Fruit fly (Drosophila melanogaster) whole organism, embryonic: Measurements from ENCODE around the gene osi.

Source experiments
- Adf1 ChIP-seq: fragments of 200-800 bp; sonication (Bioruptor generic); IDR thresholded peaks from 2 replicates; pipeline ENCODE4 v1.3.6; 2022; ENCODE audit warnings: missing biosample characterization, missing genetic modification characterization
- C15 ChIP-seq: fragments of 200-800 bp; sonication (Bioruptor generic); IDR thresholded peaks from 3 replicates; pipeline ENCODE4 v1.3.6; 2022; ENCODE audit warnings: missing biosample characterization, missing genetic modification characterization
- CG10543 ChIP-seq: fragments of 200-800 bp; sonication (Bioruptor generic); optimal IDR thresholded peaks from 3 replicates; lab custom pipeline; 2017; ENCODE audit warnings: missing biosample characterization, mild to moderate bottlenecking, missing genetic modification characterization, moderate library complexity
- CG11504 ChIP-seq: fragments of 200-800 bp; sonication (Bioruptor generic); optimal IDR thresholded peaks from 3 replicates; lab custom pipeline; 2019; ENCODE audit warnings: missing biosample characterization, mild to moderate bottlenecking, missing genetic modification characterization, moderate library complexity
- CG11695 ChIP-seq: fragments of 200-800 bp; sonication (Bioruptor generic); IDR thresholded peaks from 3 replicates; pipeline ENCODE4 v1.3.6; 2022; ENCODE audit warnings: missing biosample characterization, missing genetic modification characterization
- CG12104 ChIP-seq: fragments of 200-800 bp; sonication (Bioruptor generic); optimal IDR thresholded peaks from 3 replicates; lab custom pipeline; 2016; ENCODE audit warnings: missing biosample characterization, missing genetic modification characterization
- CG17359 ChIP-seq: fragments of 200-800 bp; sonication (Bioruptor generic); optimal IDR thresholded peaks from 3 replicates; lab custom pipeline; 2018; ENCODE audit warnings: missing biosample characterization, mild to moderate bottlenecking, missing genetic modification characterization, moderate library complexity
- CG17361 ChIP-seq: fragments of 200-800 bp; sonication (Bioruptor generic); IDR thresholded peaks from 3 replicates; pipeline ENCODE4 v1.3.6; 2022; ENCODE audit warnings: missing biosample characterization, missing genetic modification characterization
- CG2712 ChIP-seq: fragments of 200-800 bp; optimal IDR thresholded peaks from 3 replicates; lab custom pipeline; 2019; ENCODE audit warnings: missing biosample characterization, mild to moderate bottlenecking, missing genetic modification characterization, moderate library complexity
- CG31224 ChIP-seq: fragments of 200-800 bp; sonication (Bioruptor generic); IDR thresholded peaks from 2 replicates; pipeline ENCODE4 v1.3.6; 2022; ENCODE audit warnings: missing biosample characterization, missing genetic modification characterization
- CG33213 ChIP-seq: fragments of 200-800 bp; sonication (Bioruptor generic); optimal IDR thresholded peaks from 3 replicates; lab custom pipeline; 2016; ENCODE audit warnings: missing biosample characterization, missing genetic modification characterization
- CG4707 ChIP-seq: fragments of 200-800 bp; sonication (Bioruptor generic); optimal IDR thresholded peaks from 2 replicates; lab custom pipeline; 2018; ENCODE audit warnings: missing biosample characterization, mild to moderate bottlenecking, missing genetic modification characterization, moderate library complexity
- CG5180 ChIP-seq: fragments of 200-800 bp; sonication (Bioruptor generic); optimal IDR thresholded peaks from 3 replicates; lab custom pipeline; 2017; ENCODE audit warnings: missing biosample characterization, missing genetic modification characterization, mild to moderate bottlenecking, moderate library complexity, missing genetic modification reagents
- CG5953 ChIP-seq: fragments of 200-800 bp; sonication (Bioruptor generic); IDR thresholded peaks from 2 replicates; pipeline ENCODE4 v1.3.6; 2022; ENCODE audit warnings: missing biosample characterization, missing genetic modification characterization
- CG9817 ChIP-seq: fragments of 200-800 bp; sonication (Bioruptor generic); optimal IDR thresholded peaks from 2 replicates; lab custom pipeline; 2018; ENCODE audit warnings: missing biosample characterization, mild to moderate bottlenecking, missing genetic modification characterization, moderate library complexity
- Dbx ChIP-seq: fragments of 200-800 bp; sonication (Bioruptor generic); IDR thresholded peaks from 3 replicates; pipeline ENCODE4 v1.3.6; 2022; ENCODE audit warnings: missing biosample characterization, missing genetic modification characterization
- Doc2 ChIP-seq: fragments of 200-800 bp; sonication (Bioruptor generic); IDR thresholded peaks from 2 replicates; pipeline ENCODE4 v1.3.6; 2022; ENCODE audit warnings: missing biosample characterization, missing genetic modification characterization
- Ets65A ChIP-seq: fragments of 200-800 bp; sonication (Bioruptor generic); peaks from one replicate; lab custom pipeline; 2016; ENCODE audit warnings: missing biosample characterization, missing genetic modification characterization
- Hr39 ChIP-seq: fragments of >200 bp; optimal IDR thresholded peaks from 2 replicates; lab custom pipeline; 2017
- Hr51 ChIP-seq, 2 experiments: fragments of 200-800 bp; sonication (Bioruptor generic); optimal IDR thresholded peaks; 2 replicates in 1 of 2; 3 replicates in 1 of 2; lab custom pipeline; 2016 to 2018; ENCODE audit warnings: missing biosample characterization in 2 of 2, missing genetic modification characterization in 2 of 2, mild to moderate bottlenecking in 1 of 2, moderate library complexity in 1 of 2
- Med ChIP-seq: fragments of 200-800 bp; sonication (Bioruptor generic); peaks from one replicate; lab custom pipeline; 2016; ENCODE audit warnings: missing biosample characterization, missing genetic modification characterization, mild to moderate bottlenecking, inconsistent platforms, moderate library complexity
- Optix ChIP-seq: fragments of 200-800 bp; sonication (Bioruptor generic); IDR thresholded peaks from 3 replicates; pipeline ENCODE4 v1.3.6; 2022; ENCODE audit warnings: missing biosample characterization, missing genetic modification characterization
- Sin3A ChIP-seq: fragments of >200 bp; optimal IDR thresholded peaks from 2 replicates; lab custom pipeline; 2018
- Sox102F ChIP-seq: fragments of 200-800 bp; sonication (Bioruptor generic); optimal IDR thresholded peaks from 2 replicates; lab custom pipeline; 2018; ENCODE audit warnings: missing biosample characterization, mild to moderate bottlenecking, missing genetic modification characterization, moderate library complexity
- Usf ChIP-seq: fragments of 200-800 bp; sonication (Bioruptor generic); optimal IDR thresholded peaks from 2 replicates; lab custom pipeline; 2017; ENCODE audit warnings: missing genotype, missing biosample characterization, missing genetic modification characterization
- bowl ChIP-seq: fragments of 200-800 bp; sonication (Bioruptor generic); IDR thresholded peaks from 2 replicates; pipeline ENCODE4 v1.3.6; 2022; ENCODE audit warnings: missing biosample characterization, missing genetic modification characterization
- cato ChIP-seq: fragments of 200-800 bp; sonication (Bioruptor generic); optimal IDR thresholded peaks from 2 replicates; lab custom pipeline; 2016; ENCODE audit warnings: missing biosample characterization, missing genetic modification characterization, borderline replicate concordance
- chinmo ChIP-seq: fragments of 200-800 bp; sonication (Bioruptor generic); IDR thresholded peaks from 4 replicates; pipeline ENCODE4 v1.3.6; 2022; ENCODE audit warnings: missing biosample characterization, missing genetic modification characterization; ENCODE audit not compliant: partially characterized antibody
- chm ChIP-seq: fragments of 200-800 bp; sonication (Bioruptor generic); IDR thresholded peaks from 2 replicates; pipeline ENCODE4 v1.3.6; 2022; ENCODE audit warnings: missing biosample characterization, missing genetic modification characterization
- en ChIP-seq: fragments of 200-800 bp; sonication (Bioruptor generic); optimal IDR thresholded peaks from 2 replicates; lab custom pipeline; 2016; ENCODE audit warnings: missing biosample characterization, missing genetic modification characterization
- gcm ChIP-seq: fragments of 200-800 bp; sonication (Bioruptor generic); optimal IDR thresholded peaks from 2 replicates; lab custom pipeline; 2019; ENCODE audit warnings: missing biosample characterization, mild to moderate bottlenecking, missing genetic modification characterization, moderate library complexity
- hb ChIP-seq: fragments of 200-800 bp; sonication (Bioruptor generic); IDR thresholded peaks from 3 replicates; pipeline ENCODE4 v1.3.6; 2022; ENCODE audit warnings: missing biosample characterization, missing genetic modification characterization; ENCODE audit not compliant: partially characterized antibody
- mam ChIP-seq: fragments of 200-800 bp; sonication (Bioruptor generic); optimal IDR thresholded peaks from 3 replicates; lab custom pipeline; 2016; ENCODE audit warnings: missing biosample characterization, missing genetic modification characterization
- nerfin-2 ChIP-seq: fragments of 200-800 bp; sonication (Bioruptor generic); IDR thresholded peaks from 2 replicates; pipeline ENCODE4 v1.3.6; 2022; ENCODE audit warnings: missing biosample characterization, missing genetic modification characterization; ENCODE audit not compliant: partially characterized antibody
- org-1 ChIP-seq: fragments of 200-800 bp; sonication (Bioruptor generic); optimal IDR thresholded peaks from 2 replicates; lab custom pipeline; 2017; ENCODE audit warnings: missing biosample characterization, missing genetic modification characterization
- pan ChIP-seq, 4 experiments: fragments of >200 bp in 3 of 4; fragments of 200-800 bp in 1 of 4; sonication (Bioruptor generic) in 1 of 4; optimal IDR thresholded peaks in 3 of 4; IDR thresholded peaks in 1 of 4; 2 replicates each; pipeline versions ENCODE4 v1.3.6 to Lab custom; 2017 to 2022; ENCODE audit warnings: missing biosample characterization in 2 of 4, missing genetic modification characterization in 2 of 4, mixed read lengths in 1 of 4
- pros ChIP-seq: fragments of 200-800 bp; sonication (Bioruptor generic); optimal IDR thresholded peaks from 3 replicates; lab custom pipeline; 2019; ENCODE audit warnings: missing biosample characterization, mild to moderate bottlenecking, missing genetic modification characterization, moderate library complexity
- ranshi ChIP-seq: fragments of 200-800 bp; sonication (Bioruptor generic); IDR thresholded peaks from 2 replicates; pipeline ENCODE4 v1.3.6; 2022; ENCODE audit warnings: missing biosample characterization, missing genetic modification characterization
- sna ChIP-seq: fragments of 200-800 bp; sonication (Bioruptor generic); IDR thresholded peaks from 2 replicates; pipeline ENCODE4 v1.3.6; 2022; ENCODE audit warnings: missing biosample characterization, missing genetic modification characterization; ENCODE audit not compliant: partially characterized antibody
- stc ChIP-seq: fragments of 200-800 bp; sonication (Bioruptor generic); IDR thresholded peaks from 2 replicates; pipeline ENCODE4 v1.3.6; 2022; ENCODE audit warnings: missing biosample characterization, missing genetic modification characterization
- tin ChIP-seq: fragments of 200-800 bp; sonication (Bioruptor generic); optimal IDR thresholded peaks from 3 replicates; lab custom pipeline; 2016; ENCODE audit warnings: missing biosample characterization, missing genetic modification characterization
- toy ChIP-seq: fragments of 200-800 bp; sonication (Bioruptor generic); IDR thresholded peaks from 2 replicates; pipeline ENCODE4 v1.3.6; 2022; ENCODE audit warnings: missing biosample characterization, missing genetic modification characterization
- wor ChIP-seq: fragments of 200-800 bp; sonication (Bioruptor generic); IDR thresholded peaks from 2 replicates; pipeline ENCODE4 v1.3.6; 2022; ENCODE audit warnings: missing biosample characterization, missing genetic modification characterization

osi gene

dm6 chr2L:16852318-16852932 lies 35.3 kb downstream of the osi start, which contains the start of gene CG31810 (continued):
- TF ChIP-seq stc (GFP tag; lab: Robert Waterston, UW) (0 out of 2 replicates have a peak, but pooled peaks have one; percentile 8), toy (GFP tag; lab: Robert Waterston, UW) (no peak), CG12104 (no peak), CG33213 (no peak), cato (no peak), bowl (GFP tag; lab: Robert Waterston, UW) (no peak), CG17359 (peak; percentile 42), CG10543 (GFP tag; lab: Kevin White, UChicago) (no peak), Ets65A (GFP tag; lab: Kevin White, UChicago) (no peak), CG5180 (no peak), gcm (GFP tag; lab: Kevin White, UChicago) (peak; percentile 12), Med (GFP tag; lab: Kevin White, UChicago) (peak; percentile 11), Adf1 (GFP tag; lab: Robert Waterston, UW) (no peak), hb (GFP tag; lab: Robert Waterston, UW) (no peak), CG11504 (tag; lab: Kevin White, UChicago) (peak; percentile 32), CG17361 (GFP tag; lab: Robert Waterston, UW) (0 out of 3 replicates have a peak, but pooled peaks have one; percentile 20), ranshi (no peak), C15 (GFP tag; lab: Robert Waterston, UW) (no peak), Sox102F (GFP tag; lab: Kevin White, UChicago) (no peak), CG9817 (tag; lab: Kevin White, UChicago) (no peak), chm (GFP tag; lab: Robert Waterston, UW) (no peak), CG11695 (GFP tag; lab: Robert Waterston, UW) (no peak), en (GFP tag; lab: Kevin White, UChicago) (no peak), CG5953 (GFP tag; lab: Robert Waterston, UW) (no peak), Hr51 (GFP tag; optimal IDR thresholded peaks at IDR 0.05; lab: Kevin White, UChicago) (peak in 1 of 2 experiments; percentile 21), Optix (no peak), chinmo (no peak), nerfin-2 (no peak), Sin3A (lab: Kevin White, UChicago) (no peak), pros (no peak), Doc2 (GFP tag; lab: Robert Waterston, UW) (no peak), wor (no peak), CG2712 (tag; lab: Kevin White, UChicago) (peak; percentile 17), CG31224 (no peak), Hr39 (lab: Kevin White, UChicago) (no peak), sna (GFP tag; lab: Robert Waterston, UW) (no peak), org-1 (GFP tag; lab: Kevin White, UChicago) (no peak), mam (GFP tag; lab: Kevin White, UChicago) (no peak), pan (optimal IDR thresholded peaks at IDR 0.05; lab: Kevin White, UChicago) (no peak), pan (GFP tag; optimal IDR thresholded peaks at IDR 0.05 in 1 of 2, IDR thresholded peaks at IDR 0.05 in 1 of 2) (no peak), Dbx (no peak), tin (GFP tag; lab: Kevin White, UChicago) (no peak), Usf (GFP tag; lab: Kevin White, UChicago) (no peak), CG4707 (GFP tag; lab: Kevin White, UChicago) (no peak)
